Worm (Caenorhabditis elegans): ENCODE results near the gene atad-3.

Gene atad-3

DNA sequence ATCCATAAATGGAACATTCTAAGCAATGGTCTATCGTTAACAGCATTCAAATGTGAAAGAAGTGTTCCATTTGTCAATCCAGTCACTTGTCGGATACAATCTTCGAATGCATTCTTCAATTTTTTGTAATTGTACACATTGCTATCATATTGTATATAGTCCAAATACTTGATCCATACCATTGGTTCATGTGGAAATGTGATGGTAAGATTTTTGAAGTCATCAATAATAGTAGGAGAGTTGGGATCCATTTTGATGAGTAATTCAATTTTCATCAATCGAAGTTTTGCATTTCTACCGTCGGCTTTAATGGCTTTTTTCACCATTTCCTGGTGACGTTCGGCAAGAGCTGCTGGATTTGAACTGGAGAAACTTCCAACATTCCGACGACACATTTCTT, 3.2 kb upstream of the atad-3 start:
- no peak for TF ChIP-seq him-1 (tag; optimal IDR thresholded peaks at IDR 0.05)
- no peak for TF ChIP-seq zfh-2 (GFP tag; conservative IDR thresholded peaks at IDR 0.05)
- no peak for TF ChIP-seq lsl-1 (GFP tag; optimal IDR thresholded peaks at IDR 0.05)
- no peak for TF ChIP-seq fkh-3 (tag; optimal IDR thresholded peaks at IDR 0.05)
- no peak for TF ChIP-seq tbp1 (GFP tag; optimal IDR thresholded peaks at IDR 0.05)

- TF ChIP-seq lin-40 (tag; optimal IDR thresholded peaks at IDR 0.05) (no peak), Y53G8AR.9 (GFP tag; conservative IDR thresholded peaks at IDR 0.05) (0 out of 2 replicates have a peak, but pooled peaks have one; percentile 17), cebp-2 (GFP tag; IDR thresholded peaks at IDR 0.05) (no peak), lir-1 (GFP tag; conservative IDR thresholded peaks at IDR 0.05) (no peak), ztf-3 (GFP tag; optimal IDR thresholded peaks at IDR 0.05) (no peak), egrh-3 (GFP tag; IDR thresholded peaks at IDR 0.05) (no peak), lin-35 (GFP tag; optimal IDR thresholded peaks at IDR 0.05) (no peak), ekl-4 (GFP tag; IDR thresholded peaks at IDR 0.05) (0 out of 2 replicates have a peak, but pooled peaks have one; percentile 7), mel-28 (tag; optimal IDR thresholded peaks at IDR 0.05; ENCODE audit: borderline replicate concordance) (no peak), nhr-80 (tag; optimal IDR thresholded peaks at IDR 0.05) (no peak), unc-130 (GFP tag; optimal IDR thresholded peaks at IDR 0.05) (no peak), sea-2 (GFP tag; IDR thresholded peaks at IDR 0.05) (no peak), C17E4.6 (GFP tag; IDR thresholded peaks at IDR 0.05) (no peak), tbx-9 (tag; optimal IDR thresholded peaks at IDR 0.05; ENCODE audit: borderline replicate concordance) (no peak), somi-1 (GFP tag; optimal IDR thresholded peaks at IDR 0.05) (no peak), let-526 (GFP tag; IDR thresholded peaks at IDR 0.05) (no peak), ztf-22 (GFP tag; optimal IDR thresholded peaks at IDR 0.05) (no peak), lin-54 (GFP tag; optimal IDR thresholded peaks at IDR 0.05) (no peak), cebp-1 (GFP tag; IDR thresholded peaks at IDR 0.05) (no peak), cebp-1 (tag; optimal IDR thresholded peaks at IDR 0.05) (peak; percentile 13), B0336.3 (GFP tag; IDR thresholded peaks at IDR 0.05) (peak; percentile 15; the same call in 1 of the 2 replicates), T26A5.8 (tag; optimal IDR thresholded peaks at IDR 0.05) (no peak), die-1 (tag; optimal IDR thresholded peaks at IDR 0.05) (no peak), aptf-2 (GFP tag; conservative IDR thresholded peaks at IDR 0.05) (no peak), F55B11.4 (tag; optimal IDR thresholded peaks at IDR 0.05; ENCODE audit: borderline replicate concordance, insufficient read depth) (no peak), tbp1 (GFP tag; optimal IDR thresholded peaks at IDR 0.05) (no peak), snpc-3.4 (tag; optimal IDR thresholded peaks at IDR 0.05) (peak; percentile 8), attf-6 (GFP tag; IDR thresholded peaks at IDR 0.05) (no peak), Y53F4B.3 (GFP tag; IDR thresholded peaks at IDR 0.05) (no peak), tlf-1 (GFP tag; optimal IDR thresholded peaks at IDR 0.05) (no peak), F57A8.1 (GFP tag; optimal IDR thresholded peaks at IDR 0.05) (no peak), gei-17 (GFP tag; optimal IDR thresholded peaks at IDR 0.05) (no peak), F10E7.11 (tag; optimal IDR thresholded peaks at IDR 0.05) (peak; percentile 43), F33H1.4 (GFP tag; IDR thresholded peaks at IDR 0.05) (no peak; the same call in 1 of the 2 replicates), ceh-40 (GFP tag; IDR thresholded peaks at IDR 0.05) (peak; percentile 41; the same call in 1 of the 2 replicates), pha-4 (tag; optimal IDR thresholded peaks at IDR 0.05) (no peak), snpc-1.1 (tag; optimal IDR thresholded peaks at IDR 0.05; ENCODE audit: insufficient read depth) (no peak), ztf-25 (GFP tag; IDR thresholded peaks at IDR 0.05) (no peak), ama-1 (optimal IDR thresholded peaks at IDR 0.05) (no peak), ama-1 (GFP tag; optimal IDR thresholded peaks at IDR 0.05) (no peak), zim-3 (tag; optimal IDR thresholded peaks at IDR 0.05) (no peak), pbrm-1 (GFP tag; IDR thresholded peaks at IDR 0.05) (no peak), aptf-3 (GFP tag; IDR thresholded peaks at IDR 0.05) (0 out of 2 replicates have a peak, but pooled peaks have one; percentile 10), sdz-38 (tag; optimal IDR thresholded peaks at IDR 0.05) (no peak)
Measured at ce11 chrII:10247154-10247553, 1.6 kb upstream of the atad-3 start.

All from whole organism, young adult.